Worm (Caenorhabditis elegans) whole organism, mixed stage, embryonic: ENCODE results near the gene srj-37.

Experiments used
- ceh-39 ChIP-seq: fragments of 150-350 bp; optimal IDR thresholded peaks from 2 replicates; lab custom pipeline; 2014; ENCODE audit warnings: missing biosample characterization, missing genetic modification characterization
- ceh-83 ChIP-seq: fragments of 200-800 bp; sonication (Bioruptor generic); optimal IDR thresholded peaks from 2 replicates; lab custom pipeline; 2018; ENCODE audit warnings: mild to moderate bottlenecking, missing genetic modification characterization, missing compliant biosample characterization
- elt-1 ChIP-seq: sonication (generic microtip); optimal IDR thresholded peaks from 2 replicates; lab custom pipeline; 2017; ENCODE audit warnings: missing genetic modification characterization, mild to moderate bottlenecking, missing compliant biosample characterization, antibody characterized with exemption, moderate library complexity, borderline replicate concordance; ENCODE audit not compliant: insufficient read depth
- hlh-1 ChIP-seq: fragments of 150-350 bp; optimal IDR thresholded peaks from 2 replicates; lab custom pipeline; 2014; ENCODE audit warnings: missing biosample characterization, missing genetic modification reagents, missing genetic modification characterization
- lin-32 ChIP-seq: fragments of 200-800 bp; sonication (Bioruptor generic); optimal IDR thresholded peaks from 2 replicates; lab custom pipeline; 2018; ENCODE audit warnings: mild to moderate bottlenecking, missing genetic modification characterization, missing compliant biosample characterization
- mab-5 ChIP-seq: fragments of 150-350 bp; optimal IDR thresholded peaks from 2 replicates; lab custom pipeline; 2014; ENCODE audit warnings: missing biosample characterization, missing genetic modification characterization
- nhr-237 ChIP-seq: fragments of 150-350 bp; optimal IDR thresholded peaks from 2 replicates; lab custom pipeline; 2014; ENCODE audit warnings: missing biosample characterization, missing genetic modification characterization
- nhr-28 ChIP-seq: fragments of 150-350 bp; optimal IDR thresholded peaks from 2 replicates; lab custom pipeline; 2014; ENCODE audit warnings: missing biosample characterization, missing genetic modification characterization
- pha-4 ChIP-seq: fragments of 150-350 bp; optimal IDR thresholded peaks from 2 replicates; lab custom pipeline; 2018; ENCODE audit warnings: missing biosample characterization, missing genetic modification reagents, missing genetic modification characterization
- sem-2 ChIP-seq: fragments of 200-800 bp; sonication (Bioruptor generic); optimal IDR thresholded peaks from 2 replicates; lab custom pipeline; 2018; ENCODE audit warnings: mild to moderate bottlenecking, missing genetic modification characterization, missing compliant biosample characterization
- sptf-1 ChIP-seq: sonication (generic microtip); optimal IDR thresholded peaks from 2 replicates; lab custom pipeline; 2017; ENCODE audit warnings: mild to moderate bottlenecking, missing genetic modification characterization, moderate library complexity, missing compliant biosample characterization
- unc-39 ChIP-seq: fragments of 150-350 bp; optimal IDR thresholded peaks from 2 replicates; lab custom pipeline; 2014; ENCODE audit warnings: missing biosample characterization, missing genetic modification characterization
- unc-62 ChIP-seq: fragments of 150-350 bp; optimal IDR thresholded peaks from 2 replicates; lab custom pipeline; 2014; ENCODE audit warnings: missing biosample characterization, missing genetic modification reagents, missing genetic modification characterization
- ztf-11 ChIP-seq: fragments of 150-350 bp; optimal IDR thresholded peaks from 2 replicates; lab custom pipeline; 2014; ENCODE audit warnings: missing biosample characterization, missing genetic modification characterization

- TF ChIP-seq pha-4 (tag; lab: Kevin White, UChicago) (no peak), ceh-39 (tag; lab: Kevin White, UChicago) (no peak), ztf-11 (no peak), elt-1 (tag; lab: Kevin White, UChicago) (no peak), lin-32 (GFP tag; lab: Kevin White, UChicago) (no peak), hlh-1 (tag; lab: Kevin White, UChicago) (no peak), sptf-1 (tag; lab: Kevin White, UChicago) (no peak), ceh-83 (GFP tag; lab: Kevin White, UChicago) (no peak), sem-2 (GFP tag; lab: Kevin White, UChicago) (no peak), nhr-237 (tag; lab: Kevin White, UChicago) (no peak), mab-5 (no peak), unc-39 (no peak), nhr-28 (tag; lab: Kevin White, UChicago) (no peak), unc-62 (GFP tag; lab: Kevin White, UChicago) (no peak)
Observed at ce11 chrV:660210-660609, 21.8 kb downstream of the srj-37 start, which contains the start of gene F31F4.17.
